Fruit fly (Drosophila melanogaster) whole organism, embryonic: ENCODE measurements around the gene TBC1d7.
A peak's percentile ranks its signal among the peaks of the same experiment; 100 is the strongest.

ENCODE experiments used
- Adf1 ChIP-seq: fragments of 200-800 bp; sonication (Bioruptor generic); IDR thresholded peaks from 2 replicates; pipeline ENCODE4 v1.3.6; 2022; ENCODE audit warnings: missing biosample characterization, missing genetic modification characterization
- Aef1 ChIP-seq: fragments of 200-800 bp; sonication (Bioruptor generic); IDR thresholded peaks from 3 replicates; pipeline ENCODE4 v1.3.6; 2022; ENCODE audit warnings: missing biosample characterization, missing genetic modification characterization
- Awh ChIP-seq: fragments of 200-800 bp; sonication (Bioruptor generic); IDR thresholded peaks from 2 replicates; pipeline ENCODE4, ENCODE4 v1.3.6; 2022; ENCODE audit warnings: missing biosample characterization, missing genetic modification characterization
- CG10274 ChIP-seq: fragments of 200-800 bp; sonication (Bioruptor generic); optimal IDR thresholded peaks from 3 replicates; lab custom pipeline; 2017; ENCODE audit warnings: missing biosample characterization, mild to moderate bottlenecking, missing genetic modification characterization
- CG11456 ChIP-seq: fragments of 200-800 bp; sonication (Bioruptor generic); IDR thresholded peaks from 3 replicates; pipeline ENCODE4 v1.3.6; 2022; ENCODE audit warnings: missing biosample characterization, missing genetic modification characterization
- CG12391 ChIP-seq: fragments of 200-800 bp; sonication (Bioruptor generic); optimal IDR thresholded peaks from 3 replicates; lab custom pipeline; 2018; ENCODE audit warnings: missing biosample characterization, mild to moderate bottlenecking, missing genetic modification characterization, moderate library complexity
- CG13123 ChIP-seq: fragments of 200-800 bp; sonication (Bioruptor generic); optimal IDR thresholded peaks from 2 replicates; lab custom pipeline; 2016; ENCODE audit warnings: missing biosample characterization, missing genetic modification characterization
- CG14860 ChIP-seq: fragments of 200-800 bp; sonication (Bioruptor generic); IDR thresholded peaks from 3 replicates; pipeline ENCODE4 v1.3.6; 2022; ENCODE audit warnings: missing biosample characterization, missing genetic modification characterization; ENCODE audit not compliant: partially characterized antibody
- CG15073 ChIP-seq: fragments of 200-800 bp; sonication (Bioruptor generic); optimal IDR thresholded peaks from 2 replicates; lab custom pipeline; 2016; ENCODE audit warnings: missing biosample characterization, missing genetic modification characterization
- CG15601 ChIP-seq: fragments of 200-800 bp; sonication (Bioruptor generic); optimal IDR thresholded peaks from 3 replicates; lab custom pipeline; 2019; ENCODE audit warnings: missing biosample characterization, mild to moderate bottlenecking, missing genetic modification characterization, moderate library complexity
- CG17802 ChIP-seq: fragments of 200-800 bp; sonication (Bioruptor generic); optimal IDR thresholded peaks from 2 replicates; lab custom pipeline; 2018; ENCODE audit warnings: missing biosample characterization, mild to moderate bottlenecking, missing genetic modification characterization, moderate library complexity
- CG18011 ChIP-seq: fragments of 200-800 bp; sonication (Bioruptor generic); optimal IDR thresholded peaks from 2 replicates; lab custom pipeline; 2017; ENCODE audit warnings: missing biosample characterization, missing genetic modification characterization, mild to moderate bottlenecking, moderate library complexity, missing genotype
- CG18476 ChIP-seq: fragments of 200-800 bp; sonication (Bioruptor generic); optimal IDR thresholded peaks from 2 replicates; lab custom pipeline; 2016; ENCODE audit warnings: missing biosample characterization, mild to moderate bottlenecking, missing genetic modification characterization
- CG2889 ChIP-seq: fragments of 200-800 bp; sonication (Bioruptor generic); IDR thresholded peaks from 3 replicates; pipeline ENCODE4 v1.3.6; 2022; ENCODE audit warnings: missing biosample characterization, missing genetic modification characterization
- CG30431 ChIP-seq: fragments of 200-800 bp; sonication (Bioruptor generic); optimal IDR thresholded peaks from 2 replicates; lab custom pipeline; 2017; ENCODE audit warnings: missing biosample characterization, missing genetic modification characterization
- CG3995 ChIP-seq: fragments of 200-800 bp; sonication (Bioruptor generic); optimal IDR thresholded peaks from 3 replicates; lab custom pipeline; 2016; ENCODE audit warnings: missing biosample characterization, missing genetic modification characterization
- CG4328 ChIP-seq: fragments of 200-800 bp; sonication (Bioruptor generic); optimal IDR thresholded peaks from 3 replicates; lab custom pipeline; 2017; ENCODE audit warnings: missing biosample characterization, missing genetic modification reagents, missing genetic modification characterization
- CG5245 ChIP-seq: fragments of 200-800 bp; sonication (Bioruptor generic); optimal IDR thresholded peaks from 3 replicates; lab custom pipeline; 2016; ENCODE audit warnings: missing biosample characterization, missing genetic modification characterization
- CG8765 ChIP-seq: fragments of 200-800 bp; sonication (Bioruptor generic); IDR thresholded peaks from 2 replicates; pipeline ENCODE4 v1.3.6; 2022; ENCODE audit warnings: missing biosample characterization, missing genetic modification characterization
- CG8924 ChIP-seq: fragments of 200-800 bp; optimal IDR thresholded peaks from 3 replicates; lab custom pipeline; 2019; ENCODE audit warnings: missing biosample characterization, mild to moderate bottlenecking, missing genetic modification characterization, moderate library complexity
- Dad ChIP-seq: fragments of 200-800 bp; sonication (Bioruptor generic); optimal IDR thresholded peaks from 3 replicates; lab custom pipeline; 2016; ENCODE audit warnings: missing biosample characterization, missing genetic modification characterization
- Dip2 ChIP-seq: fragments of 200-800 bp; sonication (Bioruptor generic); IDR thresholded peaks from 2 replicates; pipeline ENCODE4 v1.3.6; 2022; ENCODE audit warnings: missing biosample characterization, missing genetic modification characterization
- H15 ChIP-seq: fragments of 200-800 bp; sonication (Bioruptor generic); IDR thresholded peaks from 3 replicates; pipeline ENCODE4 v1.3.6; 2022; ENCODE audit warnings: missing biosample characterization, missing genetic modification characterization
- Kr ChIP-seq: fragments of 200-800 bp; sonication (Bioruptor generic); optimal IDR thresholded peaks from 2 replicates; lab custom pipeline; 2017; ENCODE audit warnings: missing biosample characterization, mild to moderate bottlenecking, missing genetic modification characterization
- Mad ChIP-seq: fragments of 200-800 bp; sonication (Bioruptor generic); optimal IDR thresholded peaks from 2 replicates; lab custom pipeline; 2016; ENCODE audit warnings: missing biosample characterization, missing genetic modification characterization
- Oaz ChIP-seq: fragments of 200-800 bp; sonication (Bioruptor generic); IDR thresholded peaks from 2 replicates; pipeline ENCODE4 v1.3.6; 2022; ENCODE audit warnings: missing biosample characterization, missing genetic modification characterization
- Side ChIP-seq: fragments of 200-800 bp; sonication (Bioruptor generic); optimal IDR thresholded peaks from 2 replicates; lab custom pipeline; 2016; ENCODE audit warnings: missing biosample characterization, missing genetic modification characterization
- Vsx1 ChIP-seq: fragments of 200-800 bp; sonication (Bioruptor generic); optimal IDR thresholded peaks from 2 replicates; lab custom pipeline; 2017; ENCODE audit warnings: missing biosample characterization, mild to moderate bottlenecking, missing genetic modification characterization, missing genetic modification reagents
- abd-A ChIP-seq: fragments of 200-800 bp; sonication (Bioruptor generic); optimal IDR thresholded peaks from 3 replicates; lab custom pipeline; 2019; ENCODE audit warnings: missing biosample characterization, mild to moderate bottlenecking, missing genetic modification characterization, moderate library complexity
- cato ChIP-seq: fragments of 200-800 bp; sonication (Bioruptor generic); optimal IDR thresholded peaks from 2 replicates; lab custom pipeline; 2016; ENCODE audit warnings: missing biosample characterization, missing genetic modification characterization, borderline replicate concordance
- danr ChIP-seq: fragments of 200-800 bp; sonication (Bioruptor generic); IDR thresholded peaks from 2 replicates; pipeline ENCODE4 v1.3.6; 2022; ENCODE audit warnings: missing biosample characterization, missing genetic modification characterization
- ems ChIP-seq: fragments of 200-800 bp; sonication (Bioruptor generic); optimal IDR thresholded peaks from 3 replicates; lab custom pipeline; 2016; ENCODE audit warnings: missing biosample characterization, missing genetic modification characterization
- exex ChIP-seq: fragments of 200-800 bp; sonication (Bioruptor generic); optimal IDR thresholded peaks from 4 replicates; lab custom pipeline; 2018; ENCODE audit warnings: missing biosample characterization, mild to moderate bottlenecking, missing genetic modification characterization, moderate library complexity
- ftz-f1 ChIP-seq: fragments of 200-800 bp; sonication (Bioruptor generic); optimal IDR thresholded peaks from 2 replicates; lab custom pipeline; 2016; ENCODE audit warnings: missing biosample characterization, missing genetic modification characterization
- gfzf ChIP-seq: fragments of 200-800 bp; sonication (Bioruptor generic); optimal IDR thresholded peaks from 2 replicates; lab custom pipeline; 2016; ENCODE audit warnings: missing biosample characterization, mild to moderate bottlenecking, missing genetic modification characterization, moderate library complexity
- gsb ChIP-seq: fragments of 200-800 bp; sonication (Bioruptor generic); IDR thresholded peaks from 2 replicates; pipeline ENCODE4 v1.3.6; 2022; ENCODE audit warnings: missing biosample characterization, missing genetic modification characterization
- her ChIP-seq: fragments of 200-800 bp; sonication (Bioruptor generic); optimal IDR thresholded peaks from 2 replicates; lab custom pipeline; 2016; ENCODE audit warnings: missing biosample characterization, missing genetic modification characterization
- knrl ChIP-seq: fragments of 200-800 bp; sonication (Bioruptor generic); IDR thresholded peaks from 3 replicates; pipeline ENCODE4 v1.3.6; 2022; ENCODE audit warnings: missing biosample characterization, missing genetic modification characterization; ENCODE audit not compliant: partially characterized antibody
- mirr ChIP-seq: fragments of 200-800 bp; sonication (Bioruptor generic); optimal IDR thresholded peaks from 3 replicates; lab custom pipeline; 2018; ENCODE audit warnings: missing biosample characterization, mild to moderate bottlenecking, missing genetic modification characterization
- nom ChIP-seq: fragments of 200-800 bp; sonication (Bioruptor generic); optimal IDR thresholded peaks from 2 replicates; lab custom pipeline; 2017; ENCODE audit warnings: missing biosample characterization, missing genetic modification characterization, mild to moderate bottlenecking, moderate library complexity, missing genetic modification reagents
- otp ChIP-seq: fragments of 200-800 bp; sonication (Bioruptor generic); IDR thresholded peaks from 3 replicates; pipeline ENCODE4, ENCODE4 v1.3.6; 2022; ENCODE audit warnings: missing biosample characterization, missing genetic modification characterization
- prd ChIP-seq, 3 experiments: fragments of >200 bp in 2 of 3; fragments of 200-800 bp in 1 of 3; sonication (Bioruptor generic) in 1 of 3; optimal IDR thresholded peaks in 2 of 3; IDR thresholded peaks in 1 of 3; 2 replicates in 2 of 3; 3 replicates in 1 of 3; pipeline versions ENCODE4 v1.3.6 to Lab custom; 2017 to 2022; ENCODE audit warnings: missing biosample characterization in 1 of 3, missing genetic modification characterization in 1 of 3
- sens ChIP-seq: fragments of 200-800 bp; sonication (Bioruptor generic); peaks from one replicate; lab custom pipeline; 2016; ENCODE audit warnings: missing biosample characterization, missing genetic modification characterization
- sisA ChIP-seq: fragments of 200-800 bp; sonication (Bioruptor generic); IDR thresholded peaks from 2 replicates; pipeline ENCODE4 v1.3.6; 2022; ENCODE audit warnings: missing biosample characterization, missing genetic modification characterization
- slou ChIP-seq: fragments of 200-800 bp; sonication (Bioruptor generic); optimal IDR thresholded peaks from 3 replicates; lab custom pipeline; 2016; ENCODE audit warnings: missing biosample characterization, missing genetic modification characterization
- stwl ChIP-seq: fragments of 200-800 bp; sonication (Bioruptor generic); optimal IDR thresholded peaks from 3 replicates; lab custom pipeline; 2018; ENCODE audit warnings: missing biosample characterization, mild to moderate bottlenecking, missing genetic modification characterization, moderate library complexity
- sug ChIP-seq: fragments of 200-800 bp; optimal IDR thresholded peaks from 2 replicates; lab custom pipeline; 2019; ENCODE audit warnings: missing biosample characterization, mild to moderate bottlenecking, missing genetic modification characterization, moderate library complexity
- vnd ChIP-seq: fragments of 200-800 bp; sonication (Bioruptor generic); IDR thresholded peaks from 3 replicates; pipeline ENCODE4 v1.3.6; 2022; ENCODE audit warnings: missing biosample characterization, missing genetic modification characterization; ENCODE audit not compliant: partially characterized antibody
- z ChIP-seq: fragments of 200-800 bp; sonication (Bioruptor generic); IDR thresholded peaks from 3 replicates; pipeline ENCODE4 v1.3.6; 2022; ENCODE audit warnings: missing biosample characterization, missing genetic modification characterization

TBC1d7 gene

dm6 chr3R:24141013-24141592 is 20.4 kb upstream of the TBC1d7 start, which contains the start of gene Kal1:
Kal1 (plus strand) TSS chr3R:24141395.
- TF ChIP-seq knrl (GFP tag; lab: Robert Waterston, UW) (0 out of 3 replicates have a peak, but pooled peaks have one; percentile 38), mirr (GFP tag; lab: Kevin White, UChicago) (no peak), CG4328 (peak; percentile 80), CG18476 (peak; percentile 65), Side (GFP tag; lab: Kevin White, UChicago) (peak; percentile 11), CG15073 (GFP tag; lab: Kevin White, UChicago) (no peak), exex (tag; lab: Kevin White, UChicago) (peak; percentile 56), CG10274 (peak; percentile 66), sug (tag; lab: Kevin White, UChicago) (peak; percentile 54), abd-A (tag; lab: Kevin White, UChicago) (no peak), CG12391 (peak; percentile 94), Kr (GFP tag; lab: Kevin White, UChicago) (no peak), Oaz (GFP tag; lab: Robert Waterston, UW) (peak; percentile 84), H15 (GFP tag; lab: Robert Waterston, UW) (peak; percentile 90), CG14860 (0 out of 3 replicates have a peak, but pooled peaks have one; percentile 40), z (GFP tag; lab: Robert Waterston, UW) (peak; percentile 60; the same call in 2 of the 3 replicates), nom (GFP tag; lab: Kevin White, UChicago) (peak; percentile 97), Aef1 (GFP tag; lab: Robert Waterston, UW) (peak; percentile 82), CG2889 (peak; percentile 78; the same call in 2 of the 3 replicates), sisA (peak; percentile 90), Dip2 (GFP tag; lab: Robert Waterston, UW) (peak; percentile 54; the same call in 1 of the 2 replicates), CG5245 (peak; percentile 85), sens (GFP tag; lab: Kevin White, UChicago) (peak; percentile 96), her (no peak), stwl (tag; lab: Kevin White, UChicago) (peak; percentile 32), CG8924 (tag; lab: Kevin White, UChicago) (peak; percentile 95), Dad (GFP tag; lab: Kevin White, UChicago) (peak; percentile 7), ftz-f1 (GFP tag; lab: Kevin White, UChicago) (no peak), CG8765 (GFP tag; lab: Robert Waterston, UW) (0 out of 2 replicates have a peak, but pooled peaks have one; percentile 34), vnd (GFP tag; lab: Robert Waterston, UW) (peak; percentile 47; the same call in 2 of the 3 replicates), CG3995 (GFP tag; lab: Kevin White, UChicago) (peak; percentile 25), CG18011 (GFP tag; lab: Kevin White, UChicago) (peak; percentile 55), CG13123 (GFP tag; lab: Kevin White, UChicago) (peak; percentile 72), CG30431 (GFP tag; lab: Kevin White, UChicago) (peak; percentile 81), CG15601 (tag; lab: Kevin White, UChicago) (peak; percentile 94), cato (GFP tag; lab: Kevin White, UChicago) (peak; percentile 78), Adf1 (GFP tag; lab: Robert Waterston, UW) (peak; percentile 39), gsb (GFP tag; lab: Robert Waterston, UW) (peak; percentile 69), otp (GFP tag; lab: Robert Waterston, UW) (peak; percentile 94), Awh (GFP tag; lab: Robert Waterston, UW) (peak; percentile 95), prd (optimal IDR thresholded peaks at IDR 0.05; lab: Kevin White, UChicago) (no peak), prd (GFP tag; IDR thresholded peaks at IDR 0.05; lab: Robert Waterston, UW) (peak; percentile 91), gfzf (no peak), slou (GFP tag; lab: Kevin White, UChicago) (peak; percentile 9), CG11456 (GFP tag; lab: Robert Waterston, UW) (peak; percentile 69; the same call in 1 of the 3 replicates), danr (GFP tag; lab: Robert Waterston, UW) (peak; percentile 84), Vsx1 (GFP tag; lab: Kevin White, UChicago) (peak; percentile 86), Mad (peak; percentile 22), CG17802 (tag; lab: Kevin White, UChicago) (peak; percentile 65), ems (GFP tag; lab: Kevin White, UChicago) (peak; percentile 29)
